Worm (Caenorhabditis elegans): ENCODE results near the gene F09E5.12.
A peak's percentile ranks its signal among the peaks of the same experiment; 100 is the strongest.

The F09E5.12 gene

ce11 chrII:5321718-5322286 is 48.7 kb downstream of the F09E5.12 start (continued):
- TF ChIP-seq pha-4 (GFP tag; IDR thresholded peaks at IDR 0.05): peak; percentile 91; the same call in 1 of the 2 replicates
- TF ChIP-seq pha-4 (tag; optimal IDR thresholded peaks at IDR 0.05): peak; percentile 43
- no peak for TF ChIP-seq nhr-237 (tag; optimal IDR thresholded peaks at IDR 0.05)
- TF ChIP-seq mxl-2 (GFP tag; conservative IDR thresholded peaks at IDR 0.05): no peak
- TF ChIP-seq rbr-2 (tag; optimal IDR thresholded peaks at IDR 0.05): peak; percentile 42
- TF ChIP-seq tag-97 (GFP tag; IDR thresholded peaks at IDR 0.05): no peak
- TF ChIP-seq php-3 (GFP tag; IDR thresholded peaks at IDR 0.05): peak; percentile 63; the same call in 1 of the 2 replicates
- TF ChIP-seq ztf-7 (tag; optimal IDR thresholded peaks at IDR 0.05): no peak
- TF ChIP-seq ceh-28 (tag; optimal IDR thresholded peaks at IDR 0.05): no peak
- peak; percentile 52 for TF ChIP-seq spr-1 (tag; optimal IDR thresholded peaks at IDR 0.05)
- TF ChIP-seq snpc-4 (tag; optimal IDR thresholded peaks at IDR 0.05): no peak
- peak; percentile 25 to 38 for TF ChIP-seq lsy-2 (tag; optimal IDR thresholded peaks at IDR 0.05)
- no peak for TF ChIP-seq unc-39 (tag; optimal IDR thresholded peaks at IDR 0.05)

DNA sequence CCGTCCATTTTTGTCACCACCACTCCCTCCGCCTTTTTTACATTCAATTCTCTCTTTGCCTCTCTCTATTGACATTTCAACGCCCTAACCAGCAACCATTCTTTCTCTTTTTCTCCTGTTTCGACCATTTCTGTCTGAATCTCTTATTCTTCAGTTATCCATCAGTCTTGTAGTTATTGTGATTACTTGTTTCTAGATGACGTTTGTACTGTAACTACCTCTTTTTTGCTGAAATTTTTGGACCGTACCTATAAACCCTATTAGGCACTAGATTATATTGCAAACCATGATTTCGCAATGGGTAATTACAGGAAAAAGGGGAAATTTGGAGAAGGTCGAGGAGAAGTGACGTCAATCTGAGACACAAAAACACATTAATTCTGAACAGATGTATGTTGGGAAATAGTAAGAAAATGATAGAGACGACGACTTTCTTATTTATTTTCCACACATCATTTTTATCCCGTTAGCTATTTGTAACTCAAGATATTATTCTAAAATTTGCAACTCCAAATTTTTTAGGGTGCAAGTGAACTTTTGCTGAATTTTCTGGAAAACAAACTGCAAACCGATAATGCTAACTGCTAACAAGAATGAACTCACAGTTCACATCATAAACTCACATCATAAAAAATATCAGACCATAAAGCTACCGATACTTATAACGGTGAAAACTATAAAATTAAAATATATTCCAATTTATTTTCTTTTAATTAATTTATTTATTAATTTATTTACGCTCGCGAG is 50.2 kb downstream of the F09E5.12 start:
- peak; percentile 97 for TF ChIP-seq nhr-28 (tag; optimal IDR thresholded peaks at IDR 0.05)
- no peak for TF ChIP-seq daf-16 (GFP tag; optimal IDR thresholded peaks at IDR 0.05)
- peak; percentile 56 for TF ChIP-seq daf-16 (tag; optimal IDR thresholded peaks at IDR 0.05)
- TF ChIP-seq T26A8.4 (GFP tag; IDR thresholded peaks at IDR 0.05): 0 out of 2 replicates have a peak, but pooled peaks have one; percentile 27
- no peak for TF ChIP-seq madf-9 (GFP tag; conservative IDR thresholded peaks at IDR 0.05)
- no peak for TF ChIP-seq pha-4 (GFP tag; IDR thresholded peaks at IDR 0.05)
- peak; percentile 81 for TF ChIP-seq pha-4 (tag; optimal IDR thresholded peaks at IDR 0.05)
- TF ChIP-seq nhr-6 (tag; optimal IDR thresholded peaks at IDR 0.05): no peak
- peak; percentile 52 for TF ChIP-seq aha-1 (tag)
- TF ChIP-seq lim-7 (GFP tag; IDR thresholded peaks at IDR 0.05): no peak
- TF ChIP-seq dve-1 (tag; optimal IDR thresholded peaks at IDR 0.05; ENCODE audit: insufficient read depth): peak; percentile 56
- TF ChIP-seq nhr-42 (GFP tag; IDR thresholded peaks at IDR 0.05): no peak
- TF ChIP-seq lin-13 (GFP tag; optimal IDR thresholded peaks at IDR 0.05): peak; percentile 3
- peak; percentile 62; the same call in 1 of the 2 replicates for TF ChIP-seq dmd-6 (GFP tag; IDR thresholded peaks at IDR 0.05)
- peak in 1 of 2 experiments; percentile 97 for TF ChIP-seq unc-62 (GFP tag; optimal IDR thresholded peaks at IDR 0.05 in 1 of 2)
- no peak for TF ChIP-seq unc-62 (tag; optimal IDR thresholded peaks at IDR 0.05)
- TF ChIP-seq hlh-11 (tag; optimal IDR thresholded peaks at IDR 0.05): peak; percentile 31
- peak; percentile 99 for TF ChIP-seq nhr-77 (tag; optimal IDR thresholded peaks at IDR 0.05)
- TF ChIP-seq mxl-3 (GFP tag; optimal IDR thresholded peaks at IDR 0.05): peak; percentile 6
- no peak for TF ChIP-seq duxl-1 (tag; optimal IDR thresholded peaks at IDR 0.05; ENCODE audit: poor library complexity)
- peak; percentile 34 for TF ChIP-seq cey-2 (tag; optimal IDR thresholded peaks at IDR 0.05; ENCODE audit: borderline replicate concordance, insufficient read depth)
- TF ChIP-seq pqm-1 (tag; optimal IDR thresholded peaks at IDR 0.05): peak; percentile 70
- peak in 1 of 2 experiments; percentile 10 for TF ChIP-seq hif-1 (tag; optimal IDR thresholded peaks at IDR 0.05)
- no peak for TF ChIP-seq ceh-82 (tag; optimal IDR thresholded peaks at IDR 0.05)
- peak; percentile 7 for TF ChIP-seq rbr-2 (tag; optimal IDR thresholded peaks at IDR 0.05)
